Worm (Caenorhabditis elegans) whole organism, L1 larva: ENCODE results near the gene pat-3.
A peak's percentile ranks its signal among the peaks of the same experiment; 100 is the strongest.

Experiments
- C16A3.4 ChIP-seq: fragments of 150-350 bp; optimal IDR thresholded peaks from 2 replicates; lab custom pipeline; 2014; ENCODE audit warnings: missing biosample characterization, missing genetic modification characterization
- C34B4.2 ChIP-seq: sonication (generic microtip); optimal IDR thresholded peaks from 2 replicates; lab custom pipeline; 2017; ENCODE audit warnings: mild to moderate bottlenecking, missing genetic modification characterization, missing compliant biosample characterization
- Y116A8C.19 ChIP-seq: sonication (generic microtip); optimal IDR thresholded peaks from 2 replicates; lab custom pipeline; 2016; ENCODE audit warnings: missing compliant biosample characterization, missing genetic modification characterization, borderline replicate concordance
- aha-1 ChIP-seq: fragments of 150-350 bp; optimal IDR thresholded peaks from 2 replicates; lab custom pipeline; 2014; ENCODE audit warnings: missing biosample characterization, missing genetic modification characterization
- ama-1 ChIP-seq: fragments of 150-350 bp; optimal IDR thresholded peaks from 2 replicates; lab custom pipeline; 2014
- blmp-1 ChIP-seq: fragments of 150-350 bp; optimal IDR thresholded peaks from 2 replicates; lab custom pipeline; 2014; ENCODE audit warnings: missing biosample characterization, missing genetic modification characterization
- ceh-8 ChIP-seq: fragments of 200-800 bp; sonication (Bioruptor generic); optimal IDR thresholded peaks from 2 replicates; lab custom pipeline; 2018; ENCODE audit warnings: mild to moderate bottlenecking, missing genetic modification characterization, moderate library complexity, missing compliant biosample characterization
- ceh-88 ChIP-seq: fragments of 200-800 bp; sonication (Bioruptor generic); IDR thresholded peaks from 2 replicates; pipeline ENCODE4 v1.3.6; 2022; ENCODE audit warnings: missing genetic modification characterization, missing compliant biosample characterization
- ces-1 ChIP-seq: fragments of 150-350 bp; optimal IDR thresholded peaks from 2 replicates; lab custom pipeline; 2014; ENCODE audit warnings: missing biosample characterization, missing genetic modification reagents, missing genetic modification characterization
- dsc-1 ChIP-seq: sonication (generic microtip); optimal IDR thresholded peaks from 2 replicates; lab custom pipeline; 2016; ENCODE audit warnings: mild to moderate bottlenecking, missing genetic modification characterization, missing compliant biosample characterization
- efl-1 ChIP-seq, 4 experiments: fragments of 150-350 bp; optimal IDR thresholded peaks in 3 of 4; peaks in 1 of 4; 1 replicate in 1 of 4; 2 replicates in 3 of 4; lab custom pipeline; 2014; ENCODE audit warnings: missing biosample characterization in 2 of 4, missing genetic modification characterization in 2 of 4, missing genetic modification reagents in 2 of 4
- elt-2 ChIP-seq: sonication (generic microtip); optimal IDR thresholded peaks from 2 replicates; lab custom pipeline; 2016; ENCODE audit warnings: missing genetic modification characterization, mild to moderate bottlenecking, inconsistent platforms, missing compliant biosample characterization, missing genetic modification reagents
- elt-3 ChIP-seq, 6 experiments: fragments of 150-350 bp in 1 of 6; sonication (generic microtip); optimal IDR thresholded peaks; 2 replicates each; lab custom pipeline; 2017 to 2018; ENCODE audit warnings: missing biosample characterization in 6 of 6, missing genetic modification characterization in 6 of 6, inconsistent platforms in 1 of 6
- fkh-8 ChIP-seq: sonication (generic microtip); optimal IDR thresholded peaks from 2 replicates; lab custom pipeline; 2016; ENCODE audit warnings: mild to moderate bottlenecking, missing genetic modification characterization, missing compliant biosample characterization
- grh-1 ChIP-seq: fragments of 200-800 bp; sonication (Bioruptor generic); IDR thresholded peaks from 2 replicates; pipeline ENCODE4 v1.3.6; 2022; ENCODE audit warnings: missing genetic modification reagents, missing genetic modification characterization, missing compliant biosample characterization
- hlh-4 ChIP-seq: sonication (generic microtip); optimal IDR thresholded peaks from 2 replicates; lab custom pipeline; 2016; ENCODE audit warnings: mild to moderate bottlenecking, missing genetic modification characterization, missing compliant biosample characterization
- hpl-2 ChIP-seq: fragments of 150-350 bp; optimal IDR thresholded peaks from 2 replicates; lab custom pipeline; 2014; ENCODE audit warnings: missing biosample characterization, missing genetic modification reagents, missing genetic modification characterization
- irx-1 ChIP-seq: sonication (generic microtip); optimal IDR thresholded peaks from 2 replicates; lab custom pipeline; 2016; ENCODE audit warnings: missing genetic modification characterization, missing compliant biosample characterization
- isw-1 ChIP-seq: fragments of 200-800 bp; sonication (Bioruptor generic); IDR thresholded peaks from 2 replicates; pipeline ENCODE4 v1.3.6; 2022; ENCODE audit warnings: missing genetic modification characterization, missing compliant biosample characterization
- jun-1 ChIP-seq: fragments of 150-350 bp; optimal IDR thresholded peaks from 2 replicates; lab custom pipeline; 2014; ENCODE audit warnings: missing biosample characterization, missing genetic modification reagents, missing genetic modification characterization
- lin-15B ChIP-seq: fragments of 150-350 bp; sonication (generic microtip); optimal IDR thresholded peaks from 3 replicates; lab custom pipeline; 2014; ENCODE audit warnings: missing biosample characterization, missing genetic modification characterization
- lin-35 ChIP-seq, 2 experiments: fragments of 150-350 bp; optimal IDR thresholded peaks; 2 replicates each; lab custom pipeline; 2014; ENCODE audit warnings: missing biosample characterization in 2 of 2, missing genetic modification characterization in 2 of 2, missing genetic modification reagents in 2 of 2
- lin-39 ChIP-seq: fragments of 150-350 bp; optimal IDR thresholded peaks from 2 replicates; lab custom pipeline; 2014; ENCODE audit warnings: missing biosample characterization, missing genetic modification reagents, missing genetic modification characterization
- lir-3 ChIP-seq: sonication (generic microtip); optimal IDR thresholded peaks from 2 replicates; lab custom pipeline; 2016; ENCODE audit warnings: mild to moderate bottlenecking, missing genetic modification characterization, moderate library complexity, missing compliant biosample characterization; ENCODE audit not compliant: poor library complexity
- lsy-2 ChIP-seq, 2 experiments: fragments of 150-350 bp; optimal IDR thresholded peaks; 2 replicates each; lab custom pipeline; 2014; ENCODE audit warnings: missing biosample characterization in 2 of 2, missing genetic modification characterization in 2 of 2
- mdl-1 ChIP-seq, 2 experiments: fragments of 150-350 bp; optimal IDR thresholded peaks; 2 replicates each; lab custom pipeline; 2014 to 2017; ENCODE audit warnings: missing biosample characterization in 2 of 2, missing genetic modification characterization in 2 of 2, inconsistent platforms in 1 of 2
- nhr-19 ChIP-seq: fragments of 200-800 bp; sonication (Bioruptor generic); conservative IDR thresholded peaks from 2 replicates; pipeline ENCODE4 v1.3.6; 2022; ENCODE audit warnings: missing genetic modification characterization, missing compliant biosample characterization
- nhr-20 ChIP-seq: sonication (generic microtip); optimal IDR thresholded peaks from 2 replicates; lab custom pipeline; 2016; ENCODE audit warnings: mild to moderate bottlenecking, missing genetic modification characterization, missing compliant biosample characterization
- nhr-237 ChIP-seq: fragments of 150-350 bp; optimal IDR thresholded peaks from 2 replicates; lab custom pipeline; 2014; ENCODE audit warnings: missing biosample characterization, missing genetic modification characterization
- nhr-47 ChIP-seq: sonication (generic microtip); optimal IDR thresholded peaks from 2 replicates; lab custom pipeline; 2016; ENCODE audit warnings: mild to moderate bottlenecking, missing genetic modification characterization, moderate library complexity, missing compliant biosample characterization
- nhr-71 ChIP-seq: sonication (generic microtip); optimal IDR thresholded peaks from 2 replicates; lab custom pipeline; 2016; ENCODE audit warnings: mild to moderate bottlenecking, missing genetic modification characterization, moderate library complexity, missing compliant biosample characterization
- nhr-76 ChIP-seq: sonication (generic microtip); optimal IDR thresholded peaks from 2 replicates; lab custom pipeline; 2017; ENCODE audit warnings: missing biosample characterization, missing genetic modification characterization
- skn-1 ChIP-seq: fragments of 150-350 bp; optimal IDR thresholded peaks from 2 replicates; lab custom pipeline; 2014; ENCODE audit warnings: missing biosample characterization, missing genetic modification characterization
- snpc-4 ChIP-seq: fragments of 150-350 bp; optimal IDR thresholded peaks from 2 replicates; lab custom pipeline; 2014; ENCODE audit warnings: missing biosample characterization, missing genetic modification characterization
- sox-4 ChIP-seq: sonication (generic microtip); optimal IDR thresholded peaks from 2 replicates; lab custom pipeline; 2016; ENCODE audit warnings: missing genetic modification characterization, missing compliant biosample characterization
- sptf-1 ChIP-seq: fragments of 150-350 bp; optimal IDR thresholded peaks from 2 replicates; lab custom pipeline; 2014; ENCODE audit warnings: missing biosample characterization, missing genetic modification characterization
- sup-37 ChIP-seq: fragments of 200-800 bp; sonication (Bioruptor generic); optimal IDR thresholded peaks from 2 replicates; lab custom pipeline; 2018; ENCODE audit warnings: mild to moderate bottlenecking, missing genetic modification characterization, missing compliant biosample characterization
- swsn-7 ChIP-seq: sonication (generic microtip); optimal IDR thresholded peaks from 2 replicates; lab custom pipeline; 2016; ENCODE audit warnings: missing genetic modification characterization, missing compliant biosample characterization
- tbx-2 ChIP-seq: sonication (generic microtip); optimal IDR thresholded peaks from 2 replicates; lab custom pipeline; 2016; ENCODE audit warnings: missing genetic modification characterization, missing compliant biosample characterization
- tlp-1 ChIP-seq: fragments of 150-350 bp; optimal IDR thresholded peaks from 2 replicates; lab custom pipeline; 2014; ENCODE audit warnings: missing biosample characterization, missing genetic modification characterization
- zag-1 ChIP-seq: fragments of 150-350 bp; optimal IDR thresholded peaks from 2 replicates; lab custom pipeline; 2014; ENCODE audit warnings: missing biosample characterization, missing genetic modification characterization
- ztf-11 ChIP-seq, 2 experiments: sonication (generic microtip); optimal IDR thresholded peaks; 2 replicates each; lab custom pipeline; 2016 to 2017; ENCODE audit warnings: missing genetic modification characterization in 2 of 2, missing biosample characterization in 1 of 2, missing compliant biosample characterization in 1 of 2
- ztf-4 ChIP-seq: fragments of 150-350 bp; optimal IDR thresholded peaks from 2 replicates; lab custom pipeline; 2014; ENCODE audit warnings: missing biosample characterization, missing genetic modification characterization

The pat-3 gene

DNA sequence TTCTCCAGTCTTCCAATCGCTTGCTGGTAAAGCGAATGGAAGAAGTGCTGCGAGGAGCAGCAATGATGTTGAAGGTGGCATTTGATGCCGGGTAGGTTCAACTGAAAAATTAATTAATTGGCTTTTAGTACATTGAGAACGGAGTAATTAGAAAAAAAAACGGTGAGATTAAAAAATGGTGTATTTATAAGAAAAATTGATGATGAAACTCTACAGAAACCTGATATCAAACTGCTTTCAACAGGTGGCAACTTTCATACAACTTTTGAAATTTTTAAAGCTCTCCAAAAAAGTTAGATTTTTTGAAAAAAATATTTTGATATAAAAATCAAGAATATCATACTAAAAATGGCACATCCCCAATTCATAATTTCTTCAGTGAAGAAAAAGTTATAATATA, at the start of gene pat-3:
Gene pat-3, minus strand, starts transcription at position 101 of the 400 bp plus-strand sequence.
- TF ChIP-seq dsc-1 (no peak), C34B4.2 (tag; lab: Kevin White, UChicago) (no peak), nhr-19 (GFP tag; lab: Robert Waterston, UW) (no peak), aha-1 (no peak), hlh-4 (tag; lab: Kevin White, UChicago) (no peak), Y116A8C.19 (tag; lab: Kevin White, UChicago) (no peak)

- TF ChIP-seq tbx-2 (tag; lab: Kevin White, UChicago) (no peak), elt-2 (peak; percentile 10), skn-1 (no peak), ceh-8 (GFP tag; lab: Kevin White, UChicago) (no peak), sup-37 (GFP tag; lab: Kevin White, UChicago) (no peak), swsn-7 (no peak), zag-1 (no peak), mdl-1 (tag; optimal IDR thresholded peaks at IDR 0.05; lab: Kevin White, UChicago) (peak in 1 of 2 experiments; percentile 5), lsy-2 (tag; optimal IDR thresholded peaks at IDR 0.05; lab: Kevin White, UChicago) (no peak), lin-35 (GFP tag; optimal IDR thresholded peaks at IDR 0.05; lab: Kevin White, UChicago) (peak in 1 of 2 experiments; percentile 40), lin-15B (no peak), efl-1 (optimal IDR thresholded peaks at IDR 0.05; lab: Kevin White, UChicago) (no peak), efl-1 (GFP tag; optimal IDR thresholded peaks at IDR 0.05 in 1 of 2; lab: Kevin White, UChicago) (peak in 1 of 2 experiments; percentile 83), nhr-20 (tag; lab: Kevin White, UChicago) (peak; percentile 32), C34B4.2 (tag; lab: Kevin White, UChicago) (no peak), ceh-88 (GFP tag; lab: Robert Waterston, UW) (no peak), irx-1 (no peak), nhr-71 (tag; lab: Kevin White, UChicago) (no peak)
Measured at ce11 chrIII:3959987-3960386, 46.0 kb upstream of the pat-3 start, which contains the start of gene R10E9.3. R10E9.3 (plus strand) TSS chrIII:3960221.

- TF ChIP-seq Y116A8C.19 (tag; lab: Kevin White, UChicago): no peak
- TF ChIP-seq nhr-47: no peak
- TF ChIP-seq fkh-8 (tag; lab: Kevin White, UChicago): no peak
- TF ChIP-seq blmp-1 (tag; lab: Kevin White, UChicago): peak; percentile 53
- TF ChIP-seq skn-1: no peak
- TF ChIP-seq lin-15B: no peak
- no peak for TF ChIP-seq lin-35 (GFP tag; optimal IDR thresholded peaks at IDR 0.05; lab: Kevin White, UChicago)
- no peak for TF ChIP-seq efl-1 (optimal IDR thresholded peaks at IDR 0.05; lab: Kevin White, UChicago)
- no peak for TF ChIP-seq efl-1 (GFP tag; optimal IDR thresholded peaks at IDR 0.05 in 1 of 2; lab: Kevin White, UChicago)
Measured at ce11 chrIII:3959206-3959605, 45.3 kb upstream of the pat-3 start.

ce11 chrIII:3957850-3958249, 43.9 kb upstream of the pat-3 start:
- no peak for TF ChIP-seq ceh-8 (GFP tag; lab: Kevin White, UChicago)
- TF ChIP-seq ztf-4 (tag; lab: Kevin White, UChicago): no peak
- TF ChIP-seq sptf-1 (tag; lab: Kevin White, UChicago): no peak
- TF ChIP-seq lin-39 (tag; lab: Kevin White, UChicago): no peak
- TF ChIP-seq jun-1 (tag; lab: Kevin White, UChicago): no peak
- TF ChIP-seq nhr-76 (tag; lab: Kevin White, UChicago): no peak
- no peak for TF ChIP-seq nhr-237

- TF ChIP-seq blmp-1 (tag; lab: Kevin White, UChicago): no peak
- no peak for TF ChIP-seq isw-1 (GFP tag; lab: Robert Waterston, UW)
- no peak for TF ChIP-seq nhr-47
- no peak for TF ChIP-seq elt-3 (tag; optimal IDR thresholded peaks at IDR 0.05; lab: Kevin White, UChicago)
- TF ChIP-seq nhr-20 (tag; lab: Kevin White, UChicago): no peak
- TF ChIP-seq sptf-1 (tag; lab: Kevin White, UChicago): no peak
- TF ChIP-seq swsn-7: no peak
- TF ChIP-seq efl-1 (optimal IDR thresholded peaks at IDR 0.05; lab: Kevin White, UChicago): no peak
- no peak for TF ChIP-seq efl-1 (GFP tag; optimal IDR thresholded peaks at IDR 0.05 in 1 of 2; lab: Kevin White, UChicago)
- TF ChIP-seq hpl-2 (GFP tag; lab: Kevin White, UChicago): no peak
- no peak for TF ChIP-seq lir-3 (tag; lab: Kevin White, UChicago)
- peak; percentile 41 for TF ChIP-seq ama-1 (lab: Kevin White, UChicago)
- no peak for TF ChIP-seq ces-1
- no peak for TF ChIP-seq C16A3.4 (tag; lab: Kevin White, UChicago)
- TF ChIP-seq ztf-11 (tag; optimal IDR thresholded peaks at IDR 0.05; lab: Kevin White, UChicago): peak in 1 of 2 experiments; percentile 73
- TF ChIP-seq lin-15B: no peak
- no peak for TF ChIP-seq jun-1 (tag; lab: Kevin White, UChicago)
- TF ChIP-seq snpc-4 (tag; lab: Kevin White, UChicago): peak; percentile 81
- no peak for TF ChIP-seq grh-1 (GFP tag; lab: Robert Waterston, UW)
- TF ChIP-seq sox-4 (tag; lab: Kevin White, UChicago): no peak
- TF ChIP-seq tlp-1 (tag; lab: Kevin White, UChicago): no peak
- no peak for TF ChIP-seq lin-35 (GFP tag; optimal IDR thresholded peaks at IDR 0.05; lab: Kevin White, UChicago)
Measured at ce11 chrIII:3957119-3957739, 43.3 kb upstream of the pat-3 start.
